Fruit fly (Drosophila melanogaster): ENCODE results near the gene CG4306.

The CG4306 gene

DNA sequence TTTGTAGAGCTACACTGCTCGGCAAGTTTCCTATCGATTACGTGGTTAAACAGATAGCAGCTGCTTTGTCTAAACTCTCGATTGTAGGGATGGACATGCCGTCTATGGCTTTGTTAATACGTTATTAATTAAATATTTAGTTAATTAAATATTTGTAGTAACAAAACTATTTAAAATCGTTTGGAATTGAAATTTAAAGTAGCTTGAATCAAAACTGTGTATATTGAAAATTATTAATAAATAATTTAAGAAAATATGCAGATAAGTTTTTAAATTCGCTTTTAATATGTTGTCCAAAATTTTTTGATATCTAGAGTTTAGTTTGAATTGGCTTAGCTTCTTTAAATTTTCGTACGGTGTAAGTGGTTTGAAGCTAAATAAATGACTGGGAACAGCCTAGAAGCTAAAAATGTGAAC lies 2.0 kb downstream of the CG4306 start, which contains the start of gene CG32196 (continued):
- TF ChIP-seq Mes4 (GFP tag; optimal IDR thresholded peaks at IDR 0.05): no peak
- TF ChIP-seq Adf1 (GFP tag; IDR thresholded peaks at IDR 0.05): no peak; the same call in 1 of the 2 replicates
- TF ChIP-seq CrebB (tag; optimal IDR thresholded peaks at IDR 0.05): peak; percentile 64
- TF ChIP-seq CG6765 (GFP tag; optimal IDR thresholded peaks at IDR 0.05): peak; percentile 74
- TF ChIP-seq chif (GFP tag; optimal IDR thresholded peaks at IDR 0.05): peak in 1 of 2 experiments; percentile 27
- TF ChIP-seq CG9609 (GFP tag; optimal IDR thresholded peaks at IDR 0.05): no peak
- peak; percentile 90 for TF ChIP-seq CG12659 (GFP tag; optimal IDR thresholded peaks at IDR 0.05)
- TF ChIP-seq CG42726 (GFP tag; IDR thresholded peaks at IDR 0.05; ENCODE audit: partially characterized antibody): no peak
- TF ChIP-seq psq (GFP tag; optimal IDR thresholded peaks at IDR 0.05): peak; percentile 47
- TF ChIP-seq sens (GFP tag): peak; percentile 85
- TF ChIP-seq CG4282 (GFP tag; optimal IDR thresholded peaks at IDR 0.05): no peak
- no peak for TF ChIP-seq repo (GFP tag; optimal IDR thresholded peaks at IDR 0.05)
- peak; percentile 83 for TF ChIP-seq ranshi (GFP tag; IDR thresholded peaks at IDR 0.05)
- TF ChIP-seq CG17912 (GFP tag; optimal IDR thresholded peaks at IDR 0.05): peak; percentile 36
- TF ChIP-seq CG15073 (GFP tag; optimal IDR thresholded peaks at IDR 0.05): no peak
- no peak for TF ChIP-seq chinmo (GFP tag; IDR thresholded peaks at IDR 0.05; ENCODE audit: partially characterized antibody)
- TF ChIP-seq CG11695 (GFP tag; IDR thresholded peaks at IDR 0.05): peak; percentile 86
- no peak for TF ChIP-seq CG6683 (GFP tag; optimal IDR thresholded peaks at IDR 0.05)
- no peak for TF ChIP-seq CG8478 (optimal IDR thresholded peaks at IDR 0.05)
- TF ChIP-seq MTF-1 (GFP tag; optimal IDR thresholded peaks at IDR 0.05; ENCODE audit: borderline replicate concordance): no peak
- TF ChIP-seq ham (GFP tag; IDR thresholded peaks at IDR 0.05): no peak
- TF ChIP-seq knrl (GFP tag; IDR thresholded peaks at IDR 0.05; ENCODE audit: partially characterized antibody): no peak
- TF ChIP-seq ci (GFP tag; IDR thresholded peaks at IDR 0.05): peak; percentile 77; the same call in 2 of the 3 replicates
- TF ChIP-seq Dll (GFP tag; IDR thresholded peaks at IDR 0.05; ENCODE audit: partially characterized antibody): peak; percentile 6; the same call in 1 of the 4 replicates
- TF ChIP-seq CG14667 (GFP tag; IDR thresholded peaks at IDR 0.05): peak; percentile 69; the same call in 1 of the 2 replicates
- peak; percentile 87 for TF ChIP-seq lab (GFP tag; optimal IDR thresholded peaks at IDR 0.05)
- peak; percentile 72 for TF ChIP-seq az2 (GFP tag; optimal IDR thresholded peaks at IDR 0.05)
- TF ChIP-seq CG16863 (GFP tag; optimal IDR thresholded peaks at IDR 0.05): no peak
- TF ChIP-seq CG11560 (tag; IDR thresholded peaks at IDR 0.05): peak; percentile 56; the same call in 1 of the 3 replicates
- TF ChIP-seq Gug (GFP tag; IDR thresholded peaks at IDR 0.05): peak; percentile 59; the same call in 3 of the 4 replicates
- no peak for TF ChIP-seq fru (optimal IDR thresholded peaks at IDR 0.05)
- TF ChIP-seq Camta (GFP tag; optimal IDR thresholded peaks at IDR 0.05): no peak
- peak; percentile 87 for TF ChIP-seq nerfin-1 (tag; optimal IDR thresholded peaks at IDR 0.05)
- peak; percentile 89 for TF ChIP-seq CG10979 (tag; optimal IDR thresholded peaks at IDR 0.05)
- no peak for TF ChIP-seq ash1 (GFP tag; optimal IDR thresholded peaks at IDR 0.05)
- TF ChIP-seq sim (GFP tag; IDR thresholded peaks at IDR 0.05): peak; percentile 10; the same call in 1 of the 2 replicates
- peak; percentile 85 for TF ChIP-seq CG18599 (GFP tag; optimal IDR thresholded peaks at IDR 0.05)
- TF ChIP-seq al (GFP tag; IDR thresholded peaks at IDR 0.05): peak; percentile 81
- no peak for TF ChIP-seq Doc2 (GFP tag; IDR thresholded peaks at IDR 0.05)
- TF ChIP-seq Ssrp (tag; optimal IDR thresholded peaks at IDR 0.05): peak; percentile 91
- peak; percentile 78 for TF ChIP-seq cas (GFP tag; IDR thresholded peaks at IDR 0.05)
- TF ChIP-seq CG3407 (GFP tag; optimal IDR thresholded peaks at IDR 0.05): peak; percentile 73
- TF ChIP-seq NK7.1 (GFP tag; optimal IDR thresholded peaks at IDR 0.05): no peak
- TF ChIP-seq nau (GFP tag; optimal IDR thresholded peaks at IDR 0.05): peak; percentile 60
- TF ChIP-seq ro (GFP tag; IDR thresholded peaks at IDR 0.05): peak; percentile 59
- TF ChIP-seq Max (GFP tag; optimal IDR thresholded peaks at IDR 0.05): no peak
- TF ChIP-seq CG1832 (GFP tag; optimal IDR thresholded peaks at IDR 0.05): no peak
- peak; percentile 82 for TF ChIP-seq Hr3 (GFP tag; optimal IDR thresholded peaks at IDR 0.05)
- TF ChIP-seq CG9727 (GFP tag; optimal IDR thresholded peaks at IDR 0.05): peak; percentile 83
- TF ChIP-seq CG2875 (GFP tag; optimal IDR thresholded peaks at IDR 0.05): peak; percentile 77
- no peak; the same call in 1 of the 3 replicates for TF ChIP-seq zfh1 (GFP tag; IDR thresholded peaks at IDR 0.05)
